Fruit fly (Drosophila melanogaster) whole organism, embryonic: Measurements from ENCODE around the gene Enoph.

ENCODE experiments used
- CG10209 ChIP-seq: fragments of 200-800 bp; sonication (Bioruptor generic); optimal IDR thresholded peaks from 3 replicates; lab custom pipeline; 2017; ENCODE audit warnings: missing biosample characterization, mild to moderate bottlenecking, missing genetic modification characterization, missing genetic modification reagents
- CG13424 ChIP-seq: fragments of 200-800 bp; sonication (Bioruptor generic); optimal IDR thresholded peaks from 2 replicates; lab custom pipeline; 2019; ENCODE audit warnings: missing biosample characterization, mild to moderate bottlenecking, missing genetic modification characterization, moderate library complexity
- CG14710 ChIP-seq: fragments of 200-800 bp; sonication (Bioruptor generic); optimal IDR thresholded peaks from 3 replicates; lab custom pipeline; 2019; ENCODE audit warnings: missing biosample characterization, mild to moderate bottlenecking, missing genetic modification characterization, moderate library complexity
- CG2120 ChIP-seq: fragments of 200-800 bp; sonication (Bioruptor generic); optimal IDR thresholded peaks from 3 replicates; lab custom pipeline; 2016; ENCODE audit warnings: missing biosample characterization, missing genetic modification characterization
- Elba2 ChIP-seq: fragments of 200-800 bp; sonication (Bioruptor generic); optimal IDR thresholded peaks from 3 replicates; lab custom pipeline; 2016; ENCODE audit warnings: missing biosample characterization, missing genetic modification characterization
- Gug ChIP-seq: fragments of 200-800 bp; sonication (Bioruptor generic); IDR thresholded peaks from 4 replicates; pipeline ENCODE4 v1.3.6; 2022; ENCODE audit warnings: missing biosample characterization, missing genetic modification characterization
- HLH54F ChIP-seq: fragments of 200-800 bp; sonication (Bioruptor generic); optimal IDR thresholded peaks from 3 replicates; lab custom pipeline; 2016; ENCODE audit warnings: missing biosample characterization, missing genetic modification characterization
- Nf-YB ChIP-seq: fragments of 200-800 bp; sonication (Bioruptor generic); optimal IDR thresholded peaks from 3 replicates; lab custom pipeline; 2019; ENCODE audit warnings: missing biosample characterization, mild to moderate bottlenecking, missing genetic modification characterization, moderate library complexity
- emc ChIP-seq: fragments of 200-800 bp; sonication (Bioruptor generic); optimal IDR thresholded peaks from 2 replicates; lab custom pipeline; 2016; ENCODE audit warnings: missing biosample characterization, missing genetic modification characterization
- kay ChIP-seq: fragments of 200-800 bp; sonication (Bioruptor generic); optimal IDR thresholded peaks from 2 replicates; lab custom pipeline; 2016; ENCODE audit warnings: missing biosample characterization, missing genetic modification characterization

DNA sequence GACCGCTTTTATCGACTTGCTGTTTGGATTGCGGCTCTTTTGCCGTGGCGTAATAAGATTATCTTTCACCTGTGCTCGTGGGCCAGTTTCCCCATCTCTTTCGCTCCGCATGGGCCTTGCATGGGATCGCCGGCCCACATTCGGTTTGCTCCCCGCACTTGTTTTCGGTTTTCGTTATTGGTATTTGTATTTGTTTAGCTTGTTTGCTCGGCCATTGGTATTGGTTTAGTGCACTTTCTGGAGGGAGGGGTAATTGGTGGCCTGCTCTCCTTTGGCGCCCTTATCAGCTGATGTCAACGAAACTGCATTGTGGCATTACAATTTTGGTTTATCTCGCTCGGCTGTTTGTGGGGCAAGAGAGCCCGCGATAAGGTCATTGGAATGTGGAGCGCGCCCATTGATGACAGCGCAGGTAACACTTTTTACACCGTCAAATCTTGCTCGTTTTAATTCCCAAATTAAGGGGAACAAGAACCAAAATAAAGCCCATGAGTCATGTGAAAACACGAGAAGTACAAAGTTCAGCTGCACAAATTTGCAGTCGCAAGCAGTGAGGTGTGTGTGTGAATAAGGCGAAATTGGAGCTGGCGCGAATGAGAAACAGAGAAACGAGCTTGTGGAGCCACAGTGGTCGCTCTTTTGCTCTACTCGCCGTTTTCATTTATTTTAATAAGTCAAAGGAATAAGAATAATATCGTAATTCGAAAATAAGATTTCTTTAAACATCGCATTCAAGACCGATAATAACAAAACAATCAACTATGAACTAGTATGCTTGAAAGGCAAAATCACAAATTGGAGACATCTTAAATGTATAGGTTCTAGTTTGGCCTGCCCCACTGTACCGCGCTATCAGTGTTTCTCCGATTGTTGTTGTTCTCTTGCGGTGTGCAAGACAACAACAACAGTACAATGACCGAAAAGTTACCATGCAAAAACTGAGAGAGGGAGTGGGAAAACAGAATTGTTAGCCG lies 40.9 kb downstream of the Enoph start:
- TF ChIP-seq CG10209 (GFP tag; lab: Kevin White, UChicago): peak; percentile 99
- peak; percentile 64 for TF ChIP-seq CG2120
- TF ChIP-seq emc (GFP tag; lab: Kevin White, UChicago): peak; percentile 77
- no peak for TF ChIP-seq Elba2 (GFP tag; lab: Kevin White, UChicago)
- TF ChIP-seq kay (GFP tag; lab: Kevin White, UChicago): peak; percentile 95
- peak; percentile 87 for TF ChIP-seq Nf-YB
- peak; percentile 77; the same call in 2 of the 4 replicates for TF ChIP-seq Gug (GFP tag; lab: Robert Waterston, UW)
- TF ChIP-seq CG14710 (tag; lab: Kevin White, UChicago): peak; percentile 98
- peak; percentile 87 for TF ChIP-seq CG13424 (tag; lab: Kevin White, UChicago)
- peak; percentile 84 for TF ChIP-seq HLH54F (GFP tag; lab: Kevin White, UChicago)
